Worm (Caenorhabditis elegans): ENCODE results near the gene srlf-17.

srlf-17 gene

ce11 chrIV:11051963-11052362 is 50.5 kb downstream of the srlf-17 start:
- TF ChIP-seq ceh-91 (GFP tag; IDR thresholded peaks at IDR 0.05) (no peak), D2030.7 (GFP tag; IDR thresholded peaks at IDR 0.05) (no peak), F55B11.4 (tag; optimal IDR thresholded peaks at IDR 0.05; ENCODE audit: borderline replicate concordance, insufficient read depth) (no peak), T26A5.8 (tag; optimal IDR thresholded peaks at IDR 0.05) (no peak), nhr-80 (tag; optimal IDR thresholded peaks at IDR 0.05) (no peak), hsf-1 (GFP tag; IDR thresholded peaks at IDR 0.05) (no peak), B0035.1 (tag; optimal IDR thresholded peaks at IDR 0.05) (no peak), somi-1 (GFP tag; optimal IDR thresholded peaks at IDR 0.05) (no peak), lin-26 (GFP tag; IDR thresholded peaks at IDR 0.05) (no peak), ZK185.1 (tag; optimal IDR thresholded peaks at IDR 0.05; ENCODE audit: poor library complexity, severe bottlenecking) (no peak), nfyb-1 (GFP tag; IDR thresholded peaks at IDR 0.05) (no peak)
